Worm (Caenorhabditis elegans): ENCODE results near the gene T12E12.6.

Gene T12E12.6

ce11 chrIV:5602415-5602814 lies 28.5 kb upstream of the T12E12.6 start:
- TF ChIP-seq hpl-2 (GFP tag; optimal IDR thresholded peaks at IDR 0.05) (no peak), swsn-7 (tag; optimal IDR thresholded peaks at IDR 0.05) (no peak), blmp-1 (tag; optimal IDR thresholded peaks at IDR 0.05) (no peak), fos-1 (tag; optimal IDR thresholded peaks at IDR 0.05) (no peak), aha-1 (tag; optimal IDR thresholded peaks at IDR 0.05) (no peak), snpc-4 (tag; optimal IDR thresholded peaks at IDR 0.05) (peak; percentile 72)

ce11 chrIV:5600316-5600715 lies 26.4 kb upstream of the T12E12.6 start:
- TF ChIP-seq alr-1 (tag; optimal IDR thresholded peaks at IDR 0.05; ENCODE audit: borderline replicate concordance) (no peak), lin-35 (GFP tag; optimal IDR thresholded peaks at IDR 0.05) (peak in 1 of 2 experiments; percentile 22), unc-98 (GFP tag; IDR thresholded peaks at IDR 0.05) (no peak), C04F5.9 (tag; optimal IDR thresholded peaks at IDR 0.05) (no peak), nhr-85 (tag) (peak; percentile 78), hpl-2 (GFP tag; optimal IDR thresholded peaks at IDR 0.05) (no peak), swsn-7 (tag; optimal IDR thresholded peaks at IDR 0.05) (peak; percentile 53), dsc-1 (tag; optimal IDR thresholded peaks at IDR 0.05) (peak; percentile 31), unc-86 (tag; optimal IDR thresholded peaks at IDR 0.05) (no peak), grh-1 (GFP tag; IDR thresholded peaks at IDR 0.05) (no peak), fkh-4 (tag; optimal IDR thresholded peaks at IDR 0.05; ENCODE audit: borderline replicate concordance) (no peak), tbx-2 (tag; optimal IDR thresholded peaks at IDR 0.05) (peak; percentile 66), isw-1 (GFP tag; IDR thresholded peaks at IDR 0.05) (no peak), pag-3 (tag; optimal IDR thresholded peaks at IDR 0.05; ENCODE audit: borderline replicate concordance, insufficient read depth) (no peak), dpl-1 (GFP tag; optimal IDR thresholded peaks at IDR 0.05) (peak in 1 of 3 experiments; percentile 3), ces-1 (GFP tag; optimal IDR thresholded peaks at IDR 0.05) (no peak), nhr-76 (tag; optimal IDR thresholded peaks at IDR 0.05) (no peak), nhr-71 (tag; optimal IDR thresholded peaks at IDR 0.05) (peak; percentile 52), mdl-1 (tag; optimal IDR thresholded peaks at IDR 0.05) (no peak), lin-15B (tag; optimal IDR thresholded peaks at IDR 0.05) (no peak), C16A3.4 (tag; optimal IDR thresholded peaks at IDR 0.05) (no peak), nhr-28 (tag; optimal IDR thresholded peaks at IDR 0.05) (no peak), nhr-77 (tag; optimal IDR thresholded peaks at IDR 0.05) (peak; percentile 54), irx-1 (tag; optimal IDR thresholded peaks at IDR 0.05) (peak; percentile 21), nhr-237 (tag; optimal IDR thresholded peaks at IDR 0.05) (no peak), fkh-10 (GFP tag; optimal IDR thresholded peaks at IDR 0.05) (no peak), fkh-8 (tag; optimal IDR thresholded peaks at IDR 0.05) (no peak), egl-27 (tag; optimal IDR thresholded peaks at IDR 0.05) (no peak), nhr-47 (tag; optimal IDR thresholded peaks at IDR 0.05) (peak; percentile 52), nhr-20 (tag; optimal IDR thresholded peaks at IDR 0.05) (peak; percentile 11), rnt-1 (tag; optimal IDR thresholded peaks at IDR 0.05) (peak; percentile 42), snu-23 (GFP tag; optimal IDR thresholded peaks at IDR 0.05) (peak; percentile 45), nhr-84 (tag; optimal IDR thresholded peaks at IDR 0.05) (no peak), ceh-90 (tag; optimal IDR thresholded peaks at IDR 0.05) (no peak), sup-37 (GFP tag; optimal IDR thresholded peaks at IDR 0.05) (peak; percentile 48), lsy-2 (tag; optimal IDR thresholded peaks at IDR 0.05) (peak in 1 of 2 experiments; percentile 40), ztf-4 (tag; optimal IDR thresholded peaks at IDR 0.05) (peak; percentile 68), efl-1 (optimal IDR thresholded peaks at IDR 0.05) (peak; percentile 29 to 31), efl-1 (GFP tag; optimal IDR thresholded peaks at IDR 0.05 in 1 of 2) (peak in 1 of 2 experiments; percentile 87), egl-13 (tag; optimal IDR thresholded peaks at IDR 0.05) (no peak), mep-1 (tag; optimal IDR thresholded peaks at IDR 0.05) (peak; percentile 31), lin-14 (GFP tag; optimal IDR thresholded peaks at IDR 0.05) (peak; percentile 87), ceh-82 (tag; optimal IDR thresholded peaks at IDR 0.05) (peak; percentile 20 to 29 (median 21)), unc-30 (tag; optimal IDR thresholded peaks at IDR 0.05) (no peak), xbp-1 (tag; optimal IDR thresholded peaks at IDR 0.05) (peak; percentile 19)

Measured in whole organism, L1 larva.